Fruit fly (Drosophila melanogaster) Kc167 (cell line): ENCODE results near the gene CG14316.

Experiments used
- Myc ChIP-seq: fragments of >200 bp; optimal IDR thresholded peaks from 2 replicates; lab custom pipeline; 2017; ENCODE audit warnings: missing external identifiers
- Sin3A ChIP-seq: fragments of >200 bp; optimal IDR thresholded peaks from 2 replicates; lab custom pipeline; 2018; ENCODE audit warnings: missing external identifiers
- h ChIP-seq: fragments of >200 bp; optimal IDR thresholded peaks from 3 replicates; lab custom pipeline; 2018; ENCODE audit warnings: missing external identifiers
- insv ChIP-seq: fragments of >200 bp; optimal IDR thresholded peaks from 3 replicates; lab custom pipeline; 2018; ENCODE audit warnings: missing external identifiers
- psq ChIP-seq: fragments of >200 bp; optimal IDR thresholded peaks from 2 replicates; lab custom pipeline; 2017; ENCODE audit warnings: missing external identifiers
- ttk ChIP-seq: sonication (Bioruptor generic); optimal IDR thresholded peaks from 2 replicates; lab custom pipeline; 2017; ENCODE audit warnings: missing external identifiers

CG14316 gene

dm6 chr3R:18196622-18196990 is 44.7 kb downstream of the CG14316 start:
- no peak for TF ChIP-seq Sin3A (lab: Kevin White, UChicago)

dm6 chr3R:18196991-18197801 is 45.3 kb downstream of the CG14316 start:
- no peak for TF ChIP-seq h (lab: Kevin White, UChicago)

- TF ChIP-seq Sin3A (lab: Kevin White, UChicago) = no peak
- no peak for TF ChIP-seq psq (lab: Kevin White, UChicago)
- TF ChIP-seq ttk (lab: Kevin White, UChicago) = no peak
- TF ChIP-seq insv (lab: Kevin White, UChicago) = no peak
- no peak for TF ChIP-seq Myc (lab: Kevin White, UChicago)
These were observed 45.9 kb downstream of the CG14316 start for dm6 chr3R:18197802-18198148.

dm6 chr3R:18198518-18199118 is 46.7 kb downstream of the CG14316 start:
- TF ChIP-seq ttk (lab: Kevin White, UChicago) = no peak

- TF ChIP-seq psq (lab: Kevin White, UChicago) (no peak), insv (lab: Kevin White, UChicago) (no peak), ttk (lab: Kevin White, UChicago) (no peak), Sin3A (lab: Kevin White, UChicago) (no peak), Myc (lab: Kevin White, UChicago) (no peak), h (lab: Kevin White, UChicago) (no peak)
These were observed 47.4 kb downstream of the CG14316 start, which contains the start of the genes Ssdp and CG7985 for dm6 chr3R:18199177-18199884. Gene Ssdp (minus strand): TSS chr3R:18199595. Gene CG7985 (plus strand): TSS chr3R:18199857.

- TF ChIP-seq Myc (lab: Kevin White, UChicago) (no peak), Sin3A (lab: Kevin White, UChicago) (no peak), psq (lab: Kevin White, UChicago) (no peak), h (lab: Kevin White, UChicago) (no peak), ttk (lab: Kevin White, UChicago) (no peak), insv (lab: Kevin White, UChicago) (no peak)
These were observed 47.9 kb downstream of the CG14316 start for dm6 chr3R:18199885-18200249.
